Worm (Caenorhabditis elegans): Measurements from ENCODE around the gene C13E3.1.

ce11 chrX:8891393-8891953, 1.4 kb upstream of the C13E3.1 start:
- TF ChIP-seq dve-1 (tag; optimal IDR thresholded peaks at IDR 0.05) (no peak), ahr-1 (tag; optimal IDR thresholded peaks at IDR 0.05) (no peak), ceh-9 (tag; optimal IDR thresholded peaks at IDR 0.05) (no peak), ttx-3 (tag; optimal IDR thresholded peaks at IDR 0.05) (no peak), unc-3 (GFP tag; conservative IDR thresholded peaks at IDR 0.05) (no peak), unc-3 (tag; optimal IDR thresholded peaks at IDR 0.05) (no peak), pqm-1 (tag; optimal IDR thresholded peaks at IDR 0.05) (no peak), ceh-34 (tag; optimal IDR thresholded peaks at IDR 0.05) (no peak), nfya-1 (tag; optimal IDR thresholded peaks at IDR 0.05) (no peak), pha-4 (tag; optimal IDR thresholded peaks at IDR 0.05) (no peak), hlh-30 (tag; optimal IDR thresholded peaks at IDR 0.05; ENCODE audit: insufficient read depth) (no peak), nhr-11 (tag; optimal IDR thresholded peaks at IDR 0.05) (no peak), dmd-4 (tag; optimal IDR thresholded peaks at IDR 0.05; ENCODE audit: borderline replicate concordance) (no peak), unc-55 (GFP tag; optimal IDR thresholded peaks at IDR 0.05) (no peak)

All from whole organism, late embryonic.